Worm (Caenorhabditis elegans) whole organism, dauer: Measurements from ENCODE around the gene ttr-40.

ENCODE experiments used
- unc-62 ChIP-seq: sonication (generic microtip); optimal IDR thresholded peaks from 2 replicates; lab custom pipeline; 2017; ENCODE audit warnings: missing biosample characterization, missing genetic modification reagents, missing genetic modification characterization

The ttr-40 gene

ce11 chrV:9329245-9329979 lies 25.9 kb downstream of the ttr-40 start:
- TF ChIP-seq unc-62 (GFP tag; lab: Kevin White, UChicago), result no peak

ce11 chrV:9328670-9329069 lies 26.6 kb downstream of the ttr-40 start, which contains the start of gene K07B1.4:
Gene K07B1.4, plus strand, starts transcription at chrV:9328970.
- TF ChIP-seq unc-62 (GFP tag; lab: Kevin White, UChicago), result no peak

ce11 chrV:9327691-9328090 lies 27.6 kb downstream of the ttr-40 start:
- TF ChIP-seq unc-62 (GFP tag; lab: Kevin White, UChicago), result no peak

ce11 chrV:9326903-9327302 lies 28.4 kb downstream of the ttr-40 start:
- no peak for TF ChIP-seq unc-62 (GFP tag; lab: Kevin White, UChicago)

ce11 chrV:9324167-9324566 lies 31.1 kb downstream of the ttr-40 start:
- TF ChIP-seq unc-62 (GFP tag; lab: Kevin White, UChicago), result no peak

- TF ChIP-seq unc-62 (GFP tag; lab: Kevin White, UChicago), result no peak
These were observed 32.4 kb downstream of the ttr-40 start, which contains the start of gene tag-153 for ce11 chrV:9322886-9323285. Gene tag-153, plus strand, starts transcription at chrV:9323085.

- no peak for TF ChIP-seq unc-62 (GFP tag; lab: Kevin White, UChicago)
These were observed 34.1 kb downstream of the ttr-40 start, which contains the start of gene F44A2.7 for ce11 chrV:9321185-9321584. Gene F44A2.7, plus strand, starts transcription at chrV:9321485.

- no peak for TF ChIP-seq unc-62 (GFP tag; lab: Kevin White, UChicago)
These were observed 37.2 kb downstream of the ttr-40 start, which contains the start of gene kvs-3 for ce11 chrV:9318046-9318445. Gene kvs-3, plus strand, starts transcription at chrV:9318311.

- no peak for TF ChIP-seq unc-62 (GFP tag; lab: Kevin White, UChicago)
These were observed 38.3 kb downstream of the ttr-40 start for ce11 chrV:9316970-9317369.

- TF ChIP-seq unc-62 (GFP tag; lab: Kevin White, UChicago), result no peak
These were observed 40.9 kb downstream of the ttr-40 start for ce11 chrV:9314408-9314807.

- TF ChIP-seq unc-62 (GFP tag; lab: Kevin White, UChicago), result no peak
These were observed 42.9 kb downstream of the ttr-40 start for ce11 chrV:9312377-9312776.

ce11 chrV:9305116-9305515 lies 50.2 kb downstream of the ttr-40 start, which contains the start of gene F44A2.3:
Gene F44A2.3, plus strand, starts transcription at chrV:9305416.
- TF ChIP-seq unc-62 (GFP tag; lab: Kevin White, UChicago), result no peak
